Fruit fly (Drosophila melanogaster) whole organism, embryonic: ENCODE data around the gene CG8326.

Experiments
- B-H1 ChIP-seq: fragments of 200-800 bp; sonication (Bioruptor generic); IDR thresholded peaks from 3 replicates; pipeline ENCODE4 v1.3.6; 2022; ENCODE audit warnings: missing biosample characterization, missing genetic modification characterization
- CG10147 ChIP-seq: fragments of 200-800 bp; sonication (Bioruptor generic); optimal IDR thresholded peaks from 2 replicates; lab custom pipeline; 2019; ENCODE audit warnings: missing biosample characterization, mild to moderate bottlenecking, missing genetic modification characterization, moderate library complexity
- CG10366 ChIP-seq: fragments of 200-800 bp; sonication (Bioruptor generic); IDR thresholded peaks from 2 replicates; pipeline ENCODE4 v1.3.6; 2022; ENCODE audit warnings: missing biosample characterization, missing genetic modification characterization
- CG1233 ChIP-seq: fragments of 200-800 bp; sonication (Bioruptor generic); optimal IDR thresholded peaks from 4 replicates; lab custom pipeline; 2018; ENCODE audit warnings: missing biosample characterization, mild to moderate bottlenecking, missing genetic modification characterization
- CG13424 ChIP-seq: fragments of 200-800 bp; sonication (Bioruptor generic); optimal IDR thresholded peaks from 2 replicates; lab custom pipeline; 2019; ENCODE audit warnings: missing biosample characterization, mild to moderate bottlenecking, missing genetic modification characterization, moderate library complexity
- CG14860 ChIP-seq: fragments of 200-800 bp; sonication (Bioruptor generic); IDR thresholded peaks from 3 replicates; pipeline ENCODE4 v1.3.6; 2022; ENCODE audit warnings: missing biosample characterization, missing genetic modification characterization; ENCODE audit not compliant: partially characterized antibody
- CG1529 ChIP-seq: fragments of 200-800 bp; sonication (Bioruptor generic); optimal IDR thresholded peaks from 3 replicates; lab custom pipeline; 2018; ENCODE audit warnings: missing biosample characterization, missing genetic modification characterization
- CG15601 ChIP-seq: fragments of 200-800 bp; sonication (Bioruptor generic); optimal IDR thresholded peaks from 3 replicates; lab custom pipeline; 2019; ENCODE audit warnings: missing biosample characterization, mild to moderate bottlenecking, missing genetic modification characterization, moderate library complexity
- CG17328 ChIP-seq: fragments of 200-800 bp; sonication (Bioruptor generic); IDR thresholded peaks from 2 replicates; pipeline ENCODE4 v1.3.6; 2022; ENCODE audit warnings: missing biosample characterization, missing genetic modification characterization
- CG17829 ChIP-seq: fragments of 200-800 bp; optimal IDR thresholded peaks from 2 replicates; lab custom pipeline; 2019; ENCODE audit warnings: missing biosample characterization, mild to moderate bottlenecking, missing genetic modification characterization, moderate library complexity
- CG2202 ChIP-seq: fragments of 200-800 bp; sonication (Bioruptor generic); optimal IDR thresholded peaks from 2 replicates; lab custom pipeline; 2018; ENCODE audit warnings: missing biosample characterization, mild to moderate bottlenecking, missing genetic modification characterization
- CG3163 ChIP-seq: fragments of 200-800 bp; sonication (Bioruptor generic); optimal IDR thresholded peaks from 3 replicates; lab custom pipeline; 2016; ENCODE audit warnings: missing biosample characterization, missing genetic modification characterization
- CG32772 ChIP-seq: fragments of 200-800 bp; sonication (Bioruptor generic); IDR thresholded peaks from 2 replicates; pipeline ENCODE4 v1.3.6; 2022; ENCODE audit warnings: missing biosample characterization, missing genetic modification characterization
- CG3407 ChIP-seq: fragments of 200-800 bp; sonication (Bioruptor generic); optimal IDR thresholded peaks from 2 replicates; lab custom pipeline; 2018; ENCODE audit warnings: missing biosample characterization, mild to moderate bottlenecking, missing genetic modification characterization
- CG3847 ChIP-seq: fragments of 200-800 bp; sonication (Bioruptor generic); IDR thresholded peaks from 2 replicates; pipeline ENCODE4 v1.3.6; 2022; ENCODE audit warnings: missing biosample characterization, missing genetic modification characterization
- CG4282 ChIP-seq: fragments of 200-800 bp; sonication (Bioruptor generic); optimal IDR thresholded peaks from 2 replicates; lab custom pipeline; 2016; ENCODE audit warnings: missing biosample characterization, missing genetic modification characterization
- CG7372 ChIP-seq: fragments of 200-800 bp; sonication (Bioruptor generic); IDR thresholded peaks from 2 replicates; pipeline ENCODE4 v1.3.6; 2022; ENCODE audit warnings: missing biosample characterization, missing genetic modification characterization
- CG8944 ChIP-seq: fragments of 200-800 bp; sonication (Bioruptor generic); optimal IDR thresholded peaks from 3 replicates; lab custom pipeline; 2016; ENCODE audit warnings: missing biosample characterization, missing genetic modification characterization
- CrebB ChIP-seq: fragments of 200-800 bp; sonication (Bioruptor generic); optimal IDR thresholded peaks from 3 replicates; lab custom pipeline; 2018; ENCODE audit warnings: missing biosample characterization, mild to moderate bottlenecking, missing genetic modification characterization
- D19A ChIP-seq: fragments of 200-800 bp; optimal IDR thresholded peaks from 3 replicates; lab custom pipeline; 2019; ENCODE audit warnings: missing biosample characterization, mild to moderate bottlenecking, missing genetic modification characterization, moderate library complexity
- Dbx ChIP-seq: fragments of 200-800 bp; sonication (Bioruptor generic); IDR thresholded peaks from 3 replicates; pipeline ENCODE4 v1.3.6; 2022; ENCODE audit warnings: missing biosample characterization, missing genetic modification characterization
- Doc2 ChIP-seq: fragments of 200-800 bp; sonication (Bioruptor generic); IDR thresholded peaks from 2 replicates; pipeline ENCODE4 v1.3.6; 2022; ENCODE audit warnings: missing biosample characterization, missing genetic modification characterization
- Dp ChIP-seq: fragments of 200-800 bp; sonication (Bioruptor generic); optimal IDR thresholded peaks from 2 replicates; lab custom pipeline; 2018; ENCODE audit warnings: missing biosample characterization, mild to moderate bottlenecking, missing genetic modification characterization, moderate library complexity
- ERR ChIP-seq: fragments of 200-800 bp; sonication (Bioruptor generic); optimal IDR thresholded peaks from 2 replicates; lab custom pipeline; 2016; ENCODE audit warnings: missing biosample characterization, missing genetic modification characterization
- Mes4 ChIP-seq: fragments of 200-800 bp; sonication (Bioruptor generic); optimal IDR thresholded peaks from 2 replicates; lab custom pipeline; 2016; ENCODE audit warnings: missing biosample characterization, missing genetic modification characterization
- Myb ChIP-seq: fragments of 200-800 bp; sonication (Bioruptor generic); optimal IDR thresholded peaks from 2 replicates; lab custom pipeline; 2016; ENCODE audit warnings: missing biosample characterization, missing genetic modification characterization
- NfI ChIP-seq: fragments of 200-800 bp; sonication (Bioruptor generic); optimal IDR thresholded peaks from 3 replicates; lab custom pipeline; 2018; ENCODE audit warnings: missing biosample characterization, mild to moderate bottlenecking, missing genetic modification characterization, moderate library complexity
- Opbp ChIP-seq: fragments of 200-800 bp; sonication (Bioruptor generic); IDR thresholded peaks from 3 replicates; pipeline ENCODE4 v1.3.6; 2022; ENCODE audit warnings: missing biosample characterization, missing genetic modification characterization; ENCODE audit not compliant: partially characterized antibody
- Optix ChIP-seq: fragments of 200-800 bp; sonication (Bioruptor generic); IDR thresholded peaks from 3 replicates; pipeline ENCODE4 v1.3.6; 2022; ENCODE audit warnings: missing biosample characterization, missing genetic modification characterization
- Pdp1 ChIP-seq, 2 experiments: fragments of 200-800 bp; sonication (Bioruptor generic); optimal IDR thresholded peaks; 3 replicates each; lab custom pipeline; 2016; ENCODE audit warnings: missing biosample characterization in 2 of 2, missing genetic modification characterization in 2 of 2, mild to moderate bottlenecking in 1 of 2, moderate library complexity in 1 of 2
- Sox100B ChIP-seq: fragments of 200-800 bp; sonication (Bioruptor generic); optimal IDR thresholded peaks from 3 replicates; lab custom pipeline; 2018; ENCODE audit warnings: missing biosample characterization, mild to moderate bottlenecking, missing genetic modification characterization
- ato ChIP-seq: fragments of 200-800 bp; sonication (Bioruptor generic); IDR thresholded peaks from 2 replicates; pipeline ENCODE4 v1.3.6; 2022; ENCODE audit warnings: missing biosample characterization, missing genetic modification characterization; ENCODE audit not compliant: partially characterized antibody
- bab2 ChIP-seq: fragments of 200-800 bp; sonication (Bioruptor generic); optimal IDR thresholded peaks from 2 replicates; lab custom pipeline; 2016; ENCODE audit warnings: missing biosample characterization, missing genetic modification characterization
- chif ChIP-seq, 2 experiments: fragments of 200-800 bp; sonication (Bioruptor generic); optimal IDR thresholded peaks; 3 replicates each; lab custom pipeline; 2016; ENCODE audit warnings: missing biosample characterization in 2 of 2, missing genetic modification characterization in 2 of 2
- dimm ChIP-seq: fragments of 200-800 bp; sonication (Bioruptor generic); IDR thresholded peaks from 2 replicates; pipeline ENCODE4 v1.3.6; 2022; ENCODE audit warnings: missing biosample characterization, missing genetic modification characterization
- disco-r ChIP-seq: fragments of 200-800 bp; sonication (Bioruptor generic); optimal IDR thresholded peaks from 2 replicates; lab custom pipeline; 2016; ENCODE audit warnings: missing biosample characterization, missing genetic modification characterization
- dmrt11E ChIP-seq: fragments of 200-800 bp; sonication (Bioruptor generic); optimal IDR thresholded peaks from 3 replicates; lab custom pipeline; 2018; ENCODE audit warnings: missing biosample characterization, mild to moderate bottlenecking, missing genetic modification characterization, moderate library complexity
- en ChIP-seq: fragments of 200-800 bp; sonication (Bioruptor generic); optimal IDR thresholded peaks from 2 replicates; lab custom pipeline; 2016; ENCODE audit warnings: missing biosample characterization, missing genetic modification characterization
- ewg ChIP-seq: fragments of 200-800 bp; sonication (Bioruptor generic); optimal IDR thresholded peaks from 3 replicates; lab custom pipeline; 2017; ENCODE audit warnings: mild to moderate bottlenecking, missing biosample characterization, missing genetic modification reagents, missing genetic modification characterization
- hb ChIP-seq: fragments of 200-800 bp; sonication (Bioruptor generic); IDR thresholded peaks from 3 replicates; pipeline ENCODE4 v1.3.6; 2022; ENCODE audit warnings: missing biosample characterization, missing genetic modification characterization; ENCODE audit not compliant: partially characterized antibody
- kay ChIP-seq: fragments of 200-800 bp; sonication (Bioruptor generic); optimal IDR thresholded peaks from 2 replicates; lab custom pipeline; 2016; ENCODE audit warnings: missing biosample characterization, missing genetic modification characterization
- pita ChIP-seq: fragments of 200-800 bp; sonication (Bioruptor generic); optimal IDR thresholded peaks from 2 replicates; lab custom pipeline; 2017; ENCODE audit warnings: missing biosample characterization, mild to moderate bottlenecking, missing genetic modification characterization
- sima ChIP-seq: fragments of 200-800 bp; sonication (Bioruptor generic); optimal IDR thresholded peaks from 2 replicates; lab custom pipeline; 2016; ENCODE audit warnings: missing biosample characterization, missing genetic modification characterization
- slbo ChIP-seq: fragments of 200-800 bp; sonication (Bioruptor generic); IDR thresholded peaks from 2 replicates; pipeline ENCODE4 v1.3.6; 2022; ENCODE audit warnings: missing biosample characterization, missing genetic modification characterization
- ssp ChIP-seq: fragments of 200-800 bp; sonication (Bioruptor generic); IDR thresholded peaks from 2 replicates; pipeline ENCODE4 v1.3.6; 2022; ENCODE audit warnings: missing biosample characterization, missing genetic modification characterization
- stc ChIP-seq: fragments of 200-800 bp; sonication (Bioruptor generic); IDR thresholded peaks from 2 replicates; pipeline ENCODE4 v1.3.6; 2022; ENCODE audit warnings: missing biosample characterization, missing genetic modification characterization
- tgo ChIP-seq: fragments of 200-800 bp; sonication (Bioruptor generic); IDR thresholded peaks from 3 replicates; pipeline ENCODE4 v1.3.6; 2022; ENCODE audit warnings: missing biosample characterization, missing genetic modification characterization
- twi ChIP-seq: fragments of 200-800 bp; optimal IDR thresholded peaks from 2 replicates; lab custom pipeline; 2019; ENCODE audit warnings: missing biosample characterization, mild to moderate bottlenecking, missing genetic modification characterization, moderate library complexity
- unc-4 ChIP-seq: fragments of 200-800 bp; sonication (Bioruptor generic); IDR thresholded peaks from 2 replicates; pipeline ENCODE4 v1.3.6; 2022; ENCODE audit warnings: missing biosample characterization, missing genetic modification characterization; ENCODE audit not compliant: partially characterized antibody
- zf30C ChIP-seq: fragments of 200-800 bp; sonication (Bioruptor generic); optimal IDR thresholded peaks from 3 replicates; lab custom pipeline; 2018; ENCODE audit warnings: missing biosample characterization, mild to moderate bottlenecking, missing genetic modification characterization
- zfh1 ChIP-seq: fragments of 200-800 bp; sonication (Bioruptor generic); IDR thresholded peaks from 3 replicates; pipeline ENCODE4 v1.3.6; 2022; ENCODE audit warnings: missing biosample characterization, missing genetic modification characterization

Gene CG8326

DNA sequence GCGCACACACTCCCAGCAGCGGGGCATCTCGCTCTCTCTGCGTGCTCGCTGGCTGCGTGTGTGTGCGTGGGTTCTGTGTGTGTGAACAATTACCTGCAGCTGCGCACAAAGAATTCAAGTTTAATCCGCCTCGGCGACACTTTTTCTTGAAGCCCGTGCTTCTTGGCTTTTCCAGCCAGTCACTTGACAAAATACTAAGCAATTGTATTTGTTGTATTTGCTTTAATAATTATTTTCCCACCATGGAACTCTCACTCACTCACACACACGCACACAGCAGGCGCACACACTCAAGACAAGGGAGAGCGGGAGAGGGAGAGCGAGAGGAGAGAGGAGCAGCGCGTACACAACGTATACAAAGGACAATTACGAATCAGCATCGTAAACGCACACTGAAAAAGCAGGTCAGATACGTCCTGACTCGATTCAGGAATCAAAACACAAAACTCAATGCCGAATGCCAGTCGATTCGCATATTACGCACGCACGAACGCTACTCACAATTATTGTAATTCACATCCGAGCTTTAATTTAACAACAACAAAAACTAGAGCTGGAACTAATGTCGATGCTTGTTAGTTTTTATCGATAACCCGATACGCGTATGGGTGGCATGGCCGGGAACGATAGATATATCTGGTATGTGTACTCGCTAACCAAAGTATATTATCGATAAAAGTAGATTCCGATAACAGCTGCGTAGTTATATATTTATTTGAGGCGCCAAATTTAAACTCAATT, 22.9 kb upstream of the CG8326 start, which contains the start of gene RhoGAPp190 (continued):
- peak; percentile 96 for TF ChIP-seq hb
- TF ChIP-seq ato, result peak; percentile 97
- no peak for TF ChIP-seq CrebB (tag; lab: Kevin White, UChicago)
- TF ChIP-seq CG10366 (GFP tag; lab: Robert Waterston, UW), result no peak
- TF ChIP-seq CG32772 (GFP tag; lab: Robert Waterston, UW), result no peak
- TF ChIP-seq disco-r (GFP tag; lab: Kevin White, UChicago), result no peak
- TF ChIP-seq CG2202, result no peak
- peak; percentile 39 for TF ChIP-seq CG17829 (tag; lab: Kevin White, UChicago)
- no peak for TF ChIP-seq tgo (GFP tag; lab: Robert Waterston, UW)
- no peak for TF ChIP-seq Optix (GFP tag; lab: Robert Waterston, UW)
- TF ChIP-seq ewg, result peak; percentile 90
- no peak for TF ChIP-seq zf30C
- TF ChIP-seq CG1529, result no peak
- TF ChIP-seq CG4282 (GFP tag; lab: Kevin White, UChicago), result no peak
- TF ChIP-seq CG3163 (GFP tag; lab: Kevin White, UChicago), result no peak
- no peak for TF ChIP-seq CG3407
- TF ChIP-seq CG14860 (GFP tag; lab: Robert Waterston, UW), result peak; percentile 95
- no peak for TF ChIP-seq slbo
- peak; percentile 13 for TF ChIP-seq NfI (GFP tag; lab: Kevin White, UChicago)
- no peak for TF ChIP-seq sima (GFP tag; lab: Kevin White, UChicago)
- TF ChIP-seq CG8944 (GFP tag; lab: Kevin White, UChicago), result no peak
- TF ChIP-seq D19A (tag; lab: Kevin White, UChicago), result no peak
- TF ChIP-seq CG7372 (GFP tag; lab: Robert Waterston, UW), result no peak
- no peak for TF ChIP-seq twi (tag; lab: Kevin White, UChicago)
- no peak for TF ChIP-seq dmrt11E (tag; lab: Kevin White, UChicago)
- no peak for TF ChIP-seq ERR
- TF ChIP-seq unc-4 (GFP tag; lab: Robert Waterston, UW), result peak; percentile 88
- TF ChIP-seq en (GFP tag; lab: Kevin White, UChicago), result no peak
- peak; percentile 50 for TF ChIP-seq CG15601 (tag; lab: Kevin White, UChicago)
- TF ChIP-seq ssp (GFP tag; lab: Robert Waterston, UW), result no peak
- no peak for TF ChIP-seq bab2 (GFP tag; lab: Kevin White, UChicago)
- peak; percentile 92 for TF ChIP-seq Opbp
- TF ChIP-seq pita (GFP tag; lab: Kevin White, UChicago), result peak; percentile 57
- no peak for TF ChIP-seq zfh1 (GFP tag; lab: Robert Waterston, UW)
- no peak for TF ChIP-seq CG1233 (GFP tag; lab: Kevin White, UChicago)
- no peak for TF ChIP-seq CG10147 (GFP tag; lab: Kevin White, UChicago)
- TF ChIP-seq Sox100B (GFP tag; lab: Kevin White, UChicago), result no peak
- no peak for TF ChIP-seq kay
- TF ChIP-seq CG17328 (GFP tag; lab: Robert Waterston, UW), result no peak
- peak in 1 of 2 experiments; percentile 70 for TF ChIP-seq Pdp1 (GFP tag; optimal IDR thresholded peaks at IDR 0.05; lab: Kevin White, UChicago)
- no peak for TF ChIP-seq Myb (GFP tag; lab: Kevin White, UChicago)
- TF ChIP-seq CG3847 (GFP tag; lab: Robert Waterston, UW), result no peak
- no peak for TF ChIP-seq Dbx
- TF ChIP-seq Mes4 (GFP tag; lab: Kevin White, UChicago), result no peak
- no peak for TF ChIP-seq chif (GFP tag; optimal IDR thresholded peaks at IDR 0.05; lab: Kevin White, UChicago)
- TF ChIP-seq dimm (GFP tag; lab: Robert Waterston, UW), result no peak
- TF ChIP-seq Dp, result peak; percentile 92
- no peak for TF ChIP-seq stc
- TF ChIP-seq CG13424 (tag; lab: Kevin White, UChicago), result no peak
- no peak for TF ChIP-seq B-H1 (GFP tag; lab: Robert Waterston, UW)
- no peak for TF ChIP-seq Doc2 (GFP tag; lab: Robert Waterston, UW)
